Worm (Caenorhabditis elegans): ENCODE results near the gene tam-1.

DNA sequence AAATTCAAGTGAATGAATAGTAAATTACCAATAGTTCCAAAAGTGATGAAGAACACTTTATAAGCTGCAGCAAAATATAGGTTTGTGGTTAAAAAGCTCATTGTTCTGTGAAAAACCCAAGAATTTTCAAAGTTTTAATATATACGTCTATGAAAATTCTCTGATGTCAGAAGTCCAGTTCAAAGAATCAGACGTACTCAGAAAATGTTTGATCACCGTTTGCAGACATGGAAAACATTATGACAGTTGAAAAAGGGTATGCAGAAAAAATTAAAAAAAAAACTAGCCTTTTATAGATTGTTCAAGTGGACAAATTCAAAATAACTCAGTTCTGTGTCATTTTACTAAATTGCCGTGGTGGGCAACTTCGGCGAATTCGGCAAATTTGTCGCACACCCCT, 11.8 kb upstream of the tam-1 start, which contains the start of gene srsx-10:
- TF ChIP-seq let-526 (GFP tag; IDR thresholded peaks at IDR 0.05) (no peak), die-1 (tag; optimal IDR thresholded peaks at IDR 0.05) (no peak), lir-1 (GFP tag; conservative IDR thresholded peaks at IDR 0.05) (no peak), lin-54 (GFP tag; optimal IDR thresholded peaks at IDR 0.05) (no peak)

Measured in whole organism, young adult.